Worm (Caenorhabditis elegans) whole organism, L3 larva: ENCODE measurements around the gene fbxb-9.

ENCODE experiments used
- ZK546.5 ChIP-seq: sonication (generic microtip); optimal IDR thresholded peaks from 2 replicates; lab custom pipeline; 2017; ENCODE audit warnings: missing biosample characterization, missing genetic modification characterization
- aly-2 ChIP-seq: fragments of 150-350 bp; optimal IDR thresholded peaks from 2 replicates; lab custom pipeline; 2014; ENCODE audit warnings: missing biosample characterization, missing genetic modification characterization
- ama-1 ChIP-seq: fragments of 150-350 bp; optimal IDR thresholded peaks from 2 replicates; lab custom pipeline; 2018
- ceh-16 ChIP-seq: sonication (generic microtip); optimal IDR thresholded peaks from 2 replicates; lab custom pipeline; 2017; ENCODE audit warnings: missing biosample characterization, missing genetic modification characterization
- ceh-28 ChIP-seq: fragments of 150-350 bp; optimal IDR thresholded peaks from 2 replicates; lab custom pipeline; 2014; ENCODE audit warnings: missing biosample characterization, missing genetic modification reagents, missing genetic modification characterization
- daf-12 ChIP-seq: fragments of 150-350 bp; optimal IDR thresholded peaks from 2 replicates; lab custom pipeline; 2014; ENCODE audit warnings: missing biosample characterization, missing genetic modification reagents, missing genetic modification characterization
- elt-1 ChIP-seq: fragments of 150-350 bp; optimal IDR thresholded peaks from 2 replicates; lab custom pipeline; 2014; ENCODE audit warnings: missing biosample characterization, missing genetic modification characterization
- elt-3 ChIP-seq, 3 experiments: fragments of 150-350 bp in 1 of 3; sonication (generic microtip) in 2 of 3; optimal IDR thresholded peaks; 2 replicates in 2 of 3; 4 replicates in 1 of 3; lab custom pipeline; 2014 to 2017; ENCODE audit warnings: missing biosample characterization in 3 of 3, missing genetic modification characterization in 3 of 3
- eor-1 ChIP-seq, 2 experiments: fragments of 150-350 bp; optimal IDR thresholded peaks; 2 replicates each; lab custom pipeline; 2014 to 2018; ENCODE audit warnings: missing biosample characterization in 2 of 2, missing genetic modification characterization in 2 of 2
- fkh-10 ChIP-seq: sonication (generic microtip); optimal IDR thresholded peaks from 2 replicates; lab custom pipeline; 2017; ENCODE audit warnings: missing biosample characterization, missing genetic modification reagents, missing genetic modification characterization
- fkh-2 ChIP-seq: fragments of 150-350 bp; optimal IDR thresholded peaks from 2 replicates; lab custom pipeline; 2014; ENCODE audit warnings: missing biosample characterization, missing genetic modification reagents, missing genetic modification characterization
- fos-1 ChIP-seq: fragments of 150-350 bp; optimal IDR thresholded peaks from 2 replicates; lab custom pipeline; 2014; ENCODE audit warnings: missing biosample characterization, missing genetic modification characterization
- jun-1 ChIP-seq: fragments of 150-350 bp; optimal IDR thresholded peaks from 2 replicates; lab custom pipeline; 2014; ENCODE audit warnings: missing biosample characterization, missing genetic modification reagents, missing genetic modification characterization
- lin-15B ChIP-seq: fragments of 150-350 bp; optimal IDR thresholded peaks from 2 replicates; lab custom pipeline; 2014; ENCODE audit warnings: missing biosample characterization, missing genetic modification characterization
- lin-39 ChIP-seq: fragments of 150-350 bp; optimal IDR thresholded peaks from 2 replicates; lab custom pipeline; 2018; ENCODE audit warnings: missing biosample characterization, missing genetic modification reagents, missing genetic modification characterization
- mdl-1 ChIP-seq: fragments of 150-350 bp; optimal IDR thresholded peaks from 2 replicates; lab custom pipeline; 2014; ENCODE audit warnings: missing biosample characterization, missing genetic modification characterization
- nfya-1 ChIP-seq: sonication (generic microtip); optimal IDR thresholded peaks from 2 replicates; lab custom pipeline; 2017; ENCODE audit warnings: missing genetic modification characterization, mild to moderate bottlenecking, missing compliant biosample characterization, antibody characterized with exemption, moderate library complexity; ENCODE audit not compliant: insufficient read depth
- nhr-11 ChIP-seq: fragments of 150-350 bp; optimal IDR thresholded peaks from 2 replicates; lab custom pipeline; 2014; ENCODE audit warnings: missing biosample characterization, missing genetic modification characterization
- nhr-23 ChIP-seq: fragments of 150-350 bp; optimal IDR thresholded peaks from 2 replicates; lab custom pipeline; 2014; ENCODE audit warnings: missing biosample characterization, missing genetic modification reagents, missing genetic modification characterization
- nhr-237 ChIP-seq: fragments of 150-350 bp; optimal IDR thresholded peaks from 2 replicates; lab custom pipeline; 2014; ENCODE audit warnings: missing biosample characterization, missing genetic modification characterization
- nhr-25 ChIP-seq: sonication (generic microtip); optimal IDR thresholded peaks from 2 replicates; lab custom pipeline; 2017; ENCODE audit warnings: missing biosample characterization, missing genetic modification characterization
- nhr-67 ChIP-seq: fragments of 150-350 bp; optimal IDR thresholded peaks from 2 replicates; lab custom pipeline; 2014; ENCODE audit warnings: missing biosample characterization, missing genetic modification characterization
- nhr-77 ChIP-seq: fragments of 150-350 bp; optimal IDR thresholded peaks from 2 replicates; lab custom pipeline; 2014; ENCODE audit warnings: missing biosample characterization, missing genetic modification characterization
- pha-4 ChIP-seq: fragments of 150-350 bp; optimal IDR thresholded peaks from 2 replicates; lab custom pipeline; 2014; ENCODE audit warnings: missing biosample characterization, missing genetic modification reagents, missing genetic modification characterization
- pqm-1 ChIP-seq: fragments of 150-350 bp; optimal IDR thresholded peaks from 2 replicates; lab custom pipeline; 2017; ENCODE audit warnings: missing biosample characterization, missing genetic modification characterization, inconsistent platforms
- sea-2 ChIP-seq: fragments of 150-350 bp; sonication (generic microtip); optimal IDR thresholded peaks from 4 replicates; lab custom pipeline; 2014; ENCODE audit warnings: missing biosample characterization, missing genetic modification reagents, missing genetic modification characterization
- skn-1 ChIP-seq: fragments of 150-350 bp; optimal IDR thresholded peaks from 2 replicates; lab custom pipeline; 2014; ENCODE audit warnings: missing biosample characterization, missing genetic modification characterization
- snpc-4 ChIP-seq: fragments of 150-350 bp; optimal IDR thresholded peaks from 2 replicates; lab custom pipeline; 2014; ENCODE audit warnings: missing biosample characterization, missing genetic modification characterization
- unc-62 ChIP-seq: fragments of 150-350 bp; sonication (generic microtip); optimal IDR thresholded peaks from 4 replicates; lab custom pipeline; 2014; ENCODE audit warnings: missing biosample characterization, missing genetic modification reagents, missing genetic modification characterization
- zag-1 ChIP-seq: fragments of 150-350 bp; optimal IDR thresholded peaks from 2 replicates; lab custom pipeline; 2014; ENCODE audit warnings: missing biosample characterization, missing genetic modification characterization
- ztf-11 ChIP-seq: fragments of 150-350 bp; optimal IDR thresholded peaks from 2 replicates; lab custom pipeline; 2014; ENCODE audit warnings: missing biosample characterization, missing genetic modification characterization
- ztf-4 ChIP-seq: fragments of 150-350 bp; optimal IDR thresholded peaks from 2 replicates; lab custom pipeline; 2014; ENCODE audit warnings: missing biosample characterization, missing genetic modification characterization

fbxb-9 gene

ce11 chrIV:11169652-11170051 is 7.3 kb upstream of the fbxb-9 start, which contains the start of gene nhr-67:
TSS of gene nhr-67 (plus strand) at chrIV:11169748.
- TF ChIP-seq nfya-1 (tag; lab: Kevin White, UChicago) (peak; percentile 66), ztf-4 (no peak), nhr-67 (tag; lab: Kevin White, UChicago) (no peak), ztf-11 (tag; lab: Kevin White, UChicago) (no peak), fos-1 (tag; lab: Kevin White, UChicago) (no peak), jun-1 (tag; lab: Kevin White, UChicago) (no peak), aly-2 (no peak)

- TF ChIP-seq nhr-77 (tag; lab: Kevin White, UChicago) (no peak), pqm-1 (tag; lab: Kevin White, UChicago) (no peak), pha-4 (no peak)
These were observed 2.5 kb upstream of the fbxb-9 start, which contains the start of gene C08F8.6 for ce11 chrIV:11164831-11165230. TSS of gene C08F8.6 (minus strand) at chrIV:11164931.

ce11 chrIV:11160707-11161106 is 1.6 kb downstream of the fbxb-9 start, which contains the start of gene C08F8.15:
TSS of gene C08F8.15 (minus strand) at chrIV:11160807.
- no peak for TF ChIP-seq skn-1 (tag; lab: Kevin White, UChicago)

- TF ChIP-seq ZK546.5 (tag; lab: Kevin White, UChicago), result no peak
- no peak for TF ChIP-seq unc-62 (GFP tag; lab: Kevin White, UChicago)
- TF ChIP-seq fkh-10, result no peak
- no peak for TF ChIP-seq nhr-237 (tag; lab: Kevin White, UChicago)
- TF ChIP-seq zag-1, result no peak
- no peak for TF ChIP-seq elt-1 (tag; lab: Kevin White, UChicago)
- TF ChIP-seq fos-1 (tag; lab: Kevin White, UChicago), result no peak
- TF ChIP-seq snpc-4 (tag; lab: Kevin White, UChicago), result no peak
- no peak for TF ChIP-seq nhr-11 (tag; lab: Kevin White, UChicago)
- TF ChIP-seq nhr-23 (tag; lab: Kevin White, UChicago), result no peak
- TF ChIP-seq sea-2 (GFP tag; lab: Kevin White, UChicago), result no peak
- no peak for TF ChIP-seq nfya-1 (tag; lab: Kevin White, UChicago)
- TF ChIP-seq mdl-1 (tag; lab: Kevin White, UChicago), result no peak
- TF ChIP-seq nhr-77 (tag; lab: Kevin White, UChicago), result no peak
- TF ChIP-seq fkh-2, result no peak
- TF ChIP-seq ama-1 (lab: Kevin White, UChicago), result no peak
- no peak for TF ChIP-seq ceh-28 (tag; lab: Kevin White, UChicago)
- TF ChIP-seq ztf-11 (tag; lab: Kevin White, UChicago), result no peak
These were observed 2.5 kb downstream of the fbxb-9 start, which contains the start of gene mboa-4 for ce11 chrIV:11159886-11160285. TSS of gene mboa-4 (minus strand) at chrIV:11159986.

- TF ChIP-seq ama-1 (lab: Kevin White, UChicago) (no peak), lin-15B (tag; lab: Kevin White, UChicago) (no peak), mdl-1 (tag; lab: Kevin White, UChicago) (no peak), eor-1 (tag; optimal IDR thresholded peaks at IDR 0.05; lab: Kevin White, UChicago) (no peak), ztf-4 (no peak), pha-4 (no peak), elt-3 (tag; optimal IDR thresholded peaks at IDR 0.05; lab: Kevin White, UChicago) (no peak), ZK546.5 (tag; lab: Kevin White, UChicago) (no peak), nhr-25 (tag; lab: Kevin White, UChicago) (no peak), sea-2 (GFP tag; lab: Kevin White, UChicago) (no peak), lin-39 (no peak), aly-2 (no peak), daf-12 (no peak), zag-1 (no peak), ceh-16 (tag; lab: Kevin White, UChicago) (no peak), ztf-11 (tag; lab: Kevin White, UChicago) (no peak)
These were observed 5.8 kb downstream of the fbxb-9 start for ce11 chrIV:11156526-11156925.
